Worm (Caenorhabditis elegans) whole organism, early embryonic: ENCODE data around the gene F58G1.2.

Experiments
- B0310.2 ChIP-seq: sonication (generic microtip); optimal IDR thresholded peaks from 2 replicates; lab custom pipeline; 2016; ENCODE audit warnings: mild to moderate bottlenecking, missing genetic modification characterization, missing compliant biosample characterization
- F13C5.2 ChIP-seq: sonication (generic microtip); optimal IDR thresholded peaks from 2 replicates; lab custom pipeline; 2017; ENCODE audit warnings: mild to moderate bottlenecking, missing genetic modification characterization, inconsistent platforms, missing compliant biosample characterization
- aly-1 ChIP-seq: sonication (generic microtip); optimal IDR thresholded peaks from 2 replicates; lab custom pipeline; 2016; ENCODE audit warnings: missing genetic modification characterization, missing compliant biosample characterization
- ama-1 ChIP-seq: fragments of 150-350 bp; optimal IDR thresholded peaks from 2 replicates; lab custom pipeline; 2014
- ceh-13 ChIP-seq: fragments of 200-800 bp; sonication (Bioruptor generic); optimal IDR thresholded peaks from 2 replicates; lab custom pipeline; 2018; ENCODE audit warnings: mild to moderate bottlenecking, missing genetic modification characterization, missing compliant biosample characterization
- ceh-36 ChIP-seq: sonication (generic microtip); optimal IDR thresholded peaks from 2 replicates; lab custom pipeline; 2016; ENCODE audit warnings: missing genetic modification characterization, inconsistent platforms, missing compliant biosample characterization
- ets-7 ChIP-seq: sonication (generic microtip); optimal IDR thresholded peaks from 2 replicates; lab custom pipeline; 2016; ENCODE audit warnings: missing genotype, missing genetic modification characterization, missing compliant biosample characterization
- flt-1 ChIP-seq: fragments of 200-800 bp; sonication (Bioruptor generic); IDR thresholded peaks from 2 replicates; pipeline ENCODE4 v1.3.6; 2022; ENCODE audit warnings: missing genetic modification characterization, missing compliant biosample characterization
- hmbx-1 ChIP-seq: sonication (generic microtip); optimal IDR thresholded peaks from 2 replicates; lab custom pipeline; 2016; ENCODE audit warnings: mild to moderate bottlenecking, missing genetic modification characterization, missing compliant biosample characterization
- hmg-4 ChIP-seq: fragments of 200-800 bp; sonication (Bioruptor generic); optimal IDR thresholded peaks from 2 replicates; lab custom pipeline; 2018; ENCODE audit warnings: mild to moderate bottlenecking, missing genetic modification characterization, missing compliant biosample characterization
- hnd-1 ChIP-seq: sonication (generic microtip); optimal IDR thresholded peaks from 2 replicates; lab custom pipeline; 2016; ENCODE audit warnings: missing genetic modification characterization, missing compliant biosample characterization
- pes-1 ChIP-seq: fragments of 200-800 bp; sonication (Bioruptor generic); IDR thresholded peaks from 2 replicates; pipeline ENCODE4 v1.3.6; 2022; ENCODE audit warnings: missing genetic modification reagents, missing genetic modification characterization, missing compliant biosample characterization
- scrt-1 ChIP-seq: fragments of 200-800 bp; sonication (Bioruptor generic); IDR thresholded peaks from 2 replicates; pipeline ENCODE4 v1.3.6; 2022; ENCODE audit warnings: missing genetic modification characterization, missing compliant biosample characterization
- sea-1 ChIP-seq: fragments of 200-800 bp; sonication (Bioruptor generic); conservative IDR thresholded peaks from 2 replicates; pipeline ENCODE4 v1.3.6; 2022; ENCODE audit warnings: missing genetic modification characterization, missing compliant biosample characterization
- tbx-11 ChIP-seq: fragments of 200-800 bp; sonication (Bioruptor generic); IDR thresholded peaks from 2 replicates; pipeline ENCODE4 v1.3.6; 2022; ENCODE audit warnings: missing genetic modification characterization, missing compliant biosample characterization
- tbx-37 ChIP-seq: fragments of 200-800 bp; sonication (Bioruptor generic); conservative IDR thresholded peaks from 2 replicates; pipeline ENCODE4 v1.3.6; 2022; ENCODE audit warnings: missing genetic modification reagents, missing genetic modification characterization, missing compliant biosample characterization
- tra-4 ChIP-seq: sonication (generic microtip); optimal IDR thresholded peaks from 2 replicates; lab custom pipeline; 2017; ENCODE audit warnings: missing genetic modification characterization, missing compliant biosample characterization

The F58G1.2 gene

ce11 chrII:12918960-12919553, at the start of gene F58G1.2, which contains the start of gene wago-4:
Gene F58G1.2, minus strand, starts transcription at chrII:12919010.
Gene wago-4, plus strand, starts transcription at chrII:12919551.
- no peak for TF ChIP-seq ets-7 (tag; lab: Kevin White, UChicago)
- TF ChIP-seq flt-1 (GFP tag; lab: Robert Waterston, UW): no peak
- TF ChIP-seq ceh-13 (GFP tag; lab: Kevin White, UChicago): no peak
- no peak for TF ChIP-seq sea-1 (GFP tag; lab: Robert Waterston, UW)
- no peak for TF ChIP-seq pes-1 (GFP tag; lab: Robert Waterston, UW)
- no peak for TF ChIP-seq tra-4 (tag; lab: Kevin White, UChicago)
- TF ChIP-seq tbx-37 (GFP tag; lab: Robert Waterston, UW): no peak
- no peak for TF ChIP-seq hmg-4 (GFP tag; lab: Kevin White, UChicago)

- TF ChIP-seq flt-1 (GFP tag; lab: Robert Waterston, UW) (no peak), aly-1 (no peak), B0310.2 (tag; lab: Kevin White, UChicago) (no peak), tra-4 (tag; lab: Kevin White, UChicago) (no peak), ceh-13 (GFP tag; lab: Kevin White, UChicago) (no peak), hmbx-1 (tag; lab: Kevin White, UChicago) (no peak), scrt-1 (GFP tag; lab: Robert Waterston, UW) (0 out of 2 replicates have a peak, but pooled peaks have one; percentile 30)
Observed at ce11 chrII:12968448-12968969, 49.7 kb upstream of the F58G1.2 start.

- TF ChIP-seq hmbx-1 (tag; lab: Kevin White, UChicago): no peak
Observed at ce11 chrII:12966274-12966673, 47.5 kb upstream of the F58G1.2 start.

- TF ChIP-seq F13C5.2 (tag; lab: Kevin White, UChicago) (no peak), B0310.2 (tag; lab: Kevin White, UChicago) (no peak), tbx-11 (GFP tag; lab: Robert Waterston, UW) (no peak), ceh-36 (tag; lab: Kevin White, UChicago) (no peak), hmbx-1 (tag; lab: Kevin White, UChicago) (no peak), hnd-1 (no peak), tra-4 (tag; lab: Kevin White, UChicago) (no peak), sea-1 (GFP tag; lab: Robert Waterston, UW) (no peak), ceh-13 (GFP tag; lab: Kevin White, UChicago) (no peak), tbx-37 (GFP tag; lab: Robert Waterston, UW) (no peak), ama-1 (lab: Kevin White, UChicago) (no peak), scrt-1 (GFP tag; lab: Robert Waterston, UW) (no peak), flt-1 (GFP tag; lab: Robert Waterston, UW) (no peak), hmg-4 (GFP tag; lab: Kevin White, UChicago) (no peak), pes-1 (GFP tag; lab: Robert Waterston, UW) (no peak), aly-1 (no peak)
Observed at ce11 chrII:12965589-12965988, 46.8 kb upstream of the F58G1.2 start.

ce11 chrII:12965538-12965588, 46.6 kb upstream of the F58G1.2 start, which contains the start of gene ptr-18:
Gene ptr-18, plus strand, starts transcription at chrII:12965546.
- TF ChIP-seq tbx-37 (GFP tag; lab: Robert Waterston, UW): no peak
- no peak for TF ChIP-seq flt-1 (GFP tag; lab: Robert Waterston, UW)
- no peak for TF ChIP-seq ceh-13 (GFP tag; lab: Kevin White, UChicago)
- no peak for TF ChIP-seq aly-1
- no peak for TF ChIP-seq hmbx-1 (tag; lab: Kevin White, UChicago)
- no peak for TF ChIP-seq B0310.2 (tag; lab: Kevin White, UChicago)
- no peak for TF ChIP-seq pes-1 (GFP tag; lab: Robert Waterston, UW)
- TF ChIP-seq tbx-11 (GFP tag; lab: Robert Waterston, UW): no peak
- no peak for TF ChIP-seq tra-4 (tag; lab: Kevin White, UChicago)
- no peak for TF ChIP-seq hnd-1
- no peak for TF ChIP-seq ceh-36 (tag; lab: Kevin White, UChicago)
- TF ChIP-seq sea-1 (GFP tag; lab: Robert Waterston, UW): no peak
- TF ChIP-seq scrt-1 (GFP tag; lab: Robert Waterston, UW): no peak
- no peak for TF ChIP-seq ets-7 (tag; lab: Kevin White, UChicago)
- no peak for TF ChIP-seq F13C5.2 (tag; lab: Kevin White, UChicago)
- no peak for TF ChIP-seq ama-1 (lab: Kevin White, UChicago)
- no peak for TF ChIP-seq hmg-4 (GFP tag; lab: Kevin White, UChicago)

ce11 chrII:12965138-12965537, 46.3 kb upstream of the F58G1.2 start:
- no peak for TF ChIP-seq sea-1 (GFP tag; lab: Robert Waterston, UW)
- TF ChIP-seq tbx-37 (GFP tag; lab: Robert Waterston, UW): no peak
- TF ChIP-seq hmbx-1 (tag; lab: Kevin White, UChicago): no peak
- no peak for TF ChIP-seq ceh-36 (tag; lab: Kevin White, UChicago)
- TF ChIP-seq ama-1 (lab: Kevin White, UChicago): no peak
- no peak for TF ChIP-seq aly-1
- TF ChIP-seq scrt-1 (GFP tag; lab: Robert Waterston, UW): no peak
- TF ChIP-seq tbx-11 (GFP tag; lab: Robert Waterston, UW): no peak
- no peak for TF ChIP-seq ceh-13 (GFP tag; lab: Kevin White, UChicago)
- no peak for TF ChIP-seq tra-4 (tag; lab: Kevin White, UChicago)
- no peak for TF ChIP-seq hnd-1
- no peak for TF ChIP-seq F13C5.2 (tag; lab: Kevin White, UChicago)
- no peak for TF ChIP-seq B0310.2 (tag; lab: Kevin White, UChicago)
- TF ChIP-seq flt-1 (GFP tag; lab: Robert Waterston, UW): no peak
- no peak for TF ChIP-seq hmg-4 (GFP tag; lab: Kevin White, UChicago)
- TF ChIP-seq ets-7 (tag; lab: Kevin White, UChicago): no peak
- TF ChIP-seq pes-1 (GFP tag; lab: Robert Waterston, UW): no peak

- TF ChIP-seq scrt-1 (GFP tag; lab: Robert Waterston, UW) (no peak), ceh-36 (tag; lab: Kevin White, UChicago) (no peak), ama-1 (lab: Kevin White, UChicago) (no peak), sea-1 (GFP tag; lab: Robert Waterston, UW) (no peak), tbx-37 (GFP tag; lab: Robert Waterston, UW) (no peak), hmbx-1 (tag; lab: Kevin White, UChicago) (no peak), B0310.2 (tag; lab: Kevin White, UChicago) (no peak), pes-1 (GFP tag; lab: Robert Waterston, UW) (no peak), tra-4 (tag; lab: Kevin White, UChicago) (no peak), F13C5.2 (tag; lab: Kevin White, UChicago) (no peak), tbx-11 (GFP tag; lab: Robert Waterston, UW) (no peak), flt-1 (GFP tag; lab: Robert Waterston, UW) (no peak)
Observed at ce11 chrII:12961743-12962142, 42.9 kb upstream of the F58G1.2 start.
